Worm (Caenorhabditis elegans) whole organism, L3 larva: ENCODE results near the gene gst-42.

Experiments
- R02D3.7 ChIP-seq: fragments of 150-350 bp; optimal IDR thresholded peaks from 2 replicates; lab custom pipeline; 2014; ENCODE audit warnings: missing biosample characterization, missing genetic modification characterization
- ZK546.5 ChIP-seq: sonication (generic microtip); optimal IDR thresholded peaks from 2 replicates; lab custom pipeline; 2017; ENCODE audit warnings: missing biosample characterization, missing genetic modification characterization
- aly-2 ChIP-seq: fragments of 150-350 bp; optimal IDR thresholded peaks from 2 replicates; lab custom pipeline; 2014; ENCODE audit warnings: missing biosample characterization, missing genetic modification characterization
- ama-1 ChIP-seq: fragments of 150-350 bp; optimal IDR thresholded peaks from 2 replicates; lab custom pipeline; 2018
- ceh-16 ChIP-seq: sonication (generic microtip); optimal IDR thresholded peaks from 2 replicates; lab custom pipeline; 2017; ENCODE audit warnings: missing biosample characterization, missing genetic modification characterization
- ceh-28 ChIP-seq: fragments of 150-350 bp; optimal IDR thresholded peaks from 2 replicates; lab custom pipeline; 2014; ENCODE audit warnings: missing biosample characterization, missing genetic modification reagents, missing genetic modification characterization
- ceh-82 ChIP-seq: fragments of 150-350 bp; optimal IDR thresholded peaks from 2 replicates; lab custom pipeline; 2014; ENCODE audit warnings: missing biosample characterization, missing genetic modification characterization
- ceh-9 ChIP-seq: sonication (generic microtip); optimal IDR thresholded peaks from 2 replicates; lab custom pipeline; 2018; ENCODE audit warnings: missing biosample characterization, missing genetic modification characterization
- daf-12 ChIP-seq: fragments of 150-350 bp; optimal IDR thresholded peaks from 2 replicates; lab custom pipeline; 2014; ENCODE audit warnings: missing biosample characterization, missing genetic modification reagents, missing genetic modification characterization
- egl-27 ChIP-seq: sonication (generic microtip); optimal IDR thresholded peaks from 4 replicates; lab custom pipeline; 2017; ENCODE audit warnings: missing biosample characterization, missing genetic modification reagents, missing genetic modification characterization
- egl-5 ChIP-seq: fragments of 150-350 bp; optimal IDR thresholded peaks from 2 replicates; lab custom pipeline; 2017; ENCODE audit warnings: missing biosample characterization, missing genetic modification reagents, missing genetic modification characterization, inconsistent platforms
- elt-1 ChIP-seq: fragments of 150-350 bp; optimal IDR thresholded peaks from 2 replicates; lab custom pipeline; 2014; ENCODE audit warnings: missing biosample characterization, missing genetic modification characterization
- elt-2 ChIP-seq: sonication (generic microtip); optimal IDR thresholded peaks from 2 replicates; lab custom pipeline; 2016; ENCODE audit warnings: missing genetic modification reagents, mild to moderate bottlenecking, missing genetic modification characterization, missing compliant biosample characterization
- elt-3 ChIP-seq, 3 experiments: fragments of 150-350 bp in 1 of 3; sonication (generic microtip) in 2 of 3; optimal IDR thresholded peaks; 2 replicates in 2 of 3; 4 replicates in 1 of 3; lab custom pipeline; 2014 to 2017; ENCODE audit warnings: missing biosample characterization in 3 of 3, missing genetic modification characterization in 3 of 3
- eor-1 ChIP-seq, 2 experiments: fragments of 150-350 bp; optimal IDR thresholded peaks; 2 replicates each; lab custom pipeline; 2014 to 2018; ENCODE audit warnings: missing biosample characterization in 2 of 2, missing genetic modification characterization in 2 of 2
- fkh-10 ChIP-seq: sonication (generic microtip); optimal IDR thresholded peaks from 2 replicates; lab custom pipeline; 2017; ENCODE audit warnings: missing biosample characterization, missing genetic modification reagents, missing genetic modification characterization
- fkh-2 ChIP-seq: fragments of 150-350 bp; optimal IDR thresholded peaks from 2 replicates; lab custom pipeline; 2014; ENCODE audit warnings: missing biosample characterization, missing genetic modification reagents, missing genetic modification characterization
- fos-1 ChIP-seq: fragments of 150-350 bp; optimal IDR thresholded peaks from 2 replicates; lab custom pipeline; 2014; ENCODE audit warnings: missing biosample characterization, missing genetic modification characterization
- hmg-11 ChIP-seq: sonication (generic microtip); optimal IDR thresholded peaks from 2 replicates; lab custom pipeline; 2016; ENCODE audit warnings: missing genetic modification characterization, missing compliant biosample characterization
- jun-1 ChIP-seq: fragments of 150-350 bp; optimal IDR thresholded peaks from 2 replicates; lab custom pipeline; 2014; ENCODE audit warnings: missing biosample characterization, missing genetic modification reagents, missing genetic modification characterization
- lin-39 ChIP-seq: fragments of 150-350 bp; optimal IDR thresholded peaks from 2 replicates; lab custom pipeline; 2018; ENCODE audit warnings: missing biosample characterization, missing genetic modification reagents, missing genetic modification characterization
- lsy-12 ChIP-seq: sonication (generic microtip); optimal IDR thresholded peaks from 2 replicates; lab custom pipeline; 2016; ENCODE audit warnings: mild to moderate bottlenecking, missing genetic modification characterization, missing compliant biosample characterization
- mdl-1 ChIP-seq: fragments of 150-350 bp; optimal IDR thresholded peaks from 2 replicates; lab custom pipeline; 2014; ENCODE audit warnings: missing biosample characterization, missing genetic modification characterization
- mml-1 ChIP-seq: fragments of 150-350 bp; sonication (generic microtip); optimal IDR thresholded peaks from 3 replicates; lab custom pipeline; 2014; ENCODE audit warnings: missing biosample characterization, missing genetic modification characterization
- nfya-1 ChIP-seq: sonication (generic microtip); optimal IDR thresholded peaks from 2 replicates; lab custom pipeline; 2017; ENCODE audit warnings: missing genetic modification characterization, mild to moderate bottlenecking, missing compliant biosample characterization, antibody characterized with exemption, moderate library complexity; ENCODE audit not compliant: insufficient read depth
- nhr-11 ChIP-seq: fragments of 150-350 bp; optimal IDR thresholded peaks from 2 replicates; lab custom pipeline; 2014; ENCODE audit warnings: missing biosample characterization, missing genetic modification characterization
- nhr-12 ChIP-seq: fragments of 150-350 bp; optimal IDR thresholded peaks from 2 replicates; lab custom pipeline; 2014; ENCODE audit warnings: missing biosample characterization, missing genetic modification characterization
- nhr-23 ChIP-seq: fragments of 150-350 bp; optimal IDR thresholded peaks from 2 replicates; lab custom pipeline; 2014; ENCODE audit warnings: missing biosample characterization, missing genetic modification reagents, missing genetic modification characterization
- nhr-237 ChIP-seq: fragments of 150-350 bp; optimal IDR thresholded peaks from 2 replicates; lab custom pipeline; 2014; ENCODE audit warnings: missing biosample characterization, missing genetic modification characterization
- nhr-25 ChIP-seq: sonication (generic microtip); optimal IDR thresholded peaks from 2 replicates; lab custom pipeline; 2017; ENCODE audit warnings: missing biosample characterization, missing genetic modification characterization
- nhr-28 ChIP-seq: fragments of 150-350 bp; optimal IDR thresholded peaks from 2 replicates; lab custom pipeline; 2014; ENCODE audit warnings: missing biosample characterization, missing genetic modification characterization
- nhr-43 ChIP-seq: sonication (generic microtip); optimal IDR thresholded peaks from 2 replicates; lab custom pipeline; 2016; ENCODE audit warnings: mild to moderate bottlenecking, missing genetic modification characterization, missing compliant biosample characterization; ENCODE audit not compliant: poor library complexity, severe bottlenecking
- nhr-67 ChIP-seq: fragments of 150-350 bp; optimal IDR thresholded peaks from 2 replicates; lab custom pipeline; 2014; ENCODE audit warnings: missing biosample characterization, missing genetic modification characterization
- nhr-76 ChIP-seq: fragments of 150-350 bp; sonication (generic microtip); optimal IDR thresholded peaks from 5 replicates; lab custom pipeline; 2014; ENCODE audit warnings: missing biosample characterization, missing genetic modification characterization
- nhr-77 ChIP-seq: fragments of 150-350 bp; optimal IDR thresholded peaks from 2 replicates; lab custom pipeline; 2014; ENCODE audit warnings: missing biosample characterization, missing genetic modification characterization
- pha-4 ChIP-seq: fragments of 150-350 bp; optimal IDR thresholded peaks from 2 replicates; lab custom pipeline; 2014; ENCODE audit warnings: missing biosample characterization, missing genetic modification reagents, missing genetic modification characterization
- pqm-1 ChIP-seq: fragments of 150-350 bp; optimal IDR thresholded peaks from 2 replicates; lab custom pipeline; 2017; ENCODE audit warnings: missing biosample characterization, missing genetic modification characterization, inconsistent platforms
- sea-2 ChIP-seq: fragments of 150-350 bp; sonication (generic microtip); optimal IDR thresholded peaks from 4 replicates; lab custom pipeline; 2014; ENCODE audit warnings: missing biosample characterization, missing genetic modification reagents, missing genetic modification characterization
- skn-1 ChIP-seq: fragments of 150-350 bp; optimal IDR thresholded peaks from 2 replicates; lab custom pipeline; 2014; ENCODE audit warnings: missing biosample characterization, missing genetic modification characterization
- snpc-4 ChIP-seq: fragments of 150-350 bp; optimal IDR thresholded peaks from 2 replicates; lab custom pipeline; 2014; ENCODE audit warnings: missing biosample characterization, missing genetic modification characterization
- tbx-2 ChIP-seq: sonication (generic microtip); optimal IDR thresholded peaks from 2 replicates; lab custom pipeline; 2016; ENCODE audit warnings: mild to moderate bottlenecking, missing genetic modification characterization, missing compliant biosample characterization
- unc-39 ChIP-seq: sonication (generic microtip); optimal IDR thresholded peaks from 4 replicates; lab custom pipeline; 2017; ENCODE audit warnings: missing biosample characterization, missing genetic modification characterization
- unc-62 ChIP-seq: fragments of 150-350 bp; sonication (generic microtip); optimal IDR thresholded peaks from 4 replicates; lab custom pipeline; 2014; ENCODE audit warnings: missing biosample characterization, missing genetic modification reagents, missing genetic modification characterization
- zag-1 ChIP-seq: fragments of 150-350 bp; optimal IDR thresholded peaks from 2 replicates; lab custom pipeline; 2014; ENCODE audit warnings: missing biosample characterization, missing genetic modification characterization
- ztf-11 ChIP-seq: fragments of 150-350 bp; optimal IDR thresholded peaks from 2 replicates; lab custom pipeline; 2014; ENCODE audit warnings: missing biosample characterization, missing genetic modification characterization
- ztf-4 ChIP-seq: fragments of 150-350 bp; optimal IDR thresholded peaks from 2 replicates; lab custom pipeline; 2014; ENCODE audit warnings: missing biosample characterization, missing genetic modification characterization

The gst-42 gene

DNA sequence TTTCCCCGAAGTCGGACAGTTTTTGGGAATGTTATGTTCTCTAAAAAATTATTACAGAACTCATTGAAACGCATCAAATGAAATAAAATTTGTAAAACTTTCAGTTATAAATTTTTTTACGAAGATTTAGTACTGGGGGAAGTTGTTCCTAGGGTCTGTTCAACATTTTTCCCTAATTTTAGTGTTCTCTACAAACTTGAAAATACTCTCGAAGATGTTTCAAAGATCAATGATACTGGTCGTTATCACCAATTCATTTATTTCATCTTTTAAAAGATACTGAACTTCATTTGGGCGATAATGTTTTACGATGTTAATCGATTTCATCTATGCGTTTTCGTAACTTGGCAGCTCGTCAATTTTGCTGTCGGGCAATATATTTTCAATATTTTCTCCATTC, 25.5 kb downstream of the gst-42 start, which contains the start of gene C44C10.3:
C44C10.3 (plus strand) TSS at position 301 of the 400 bp plus-strand sequence.
- TF ChIP-seq ceh-82 (no peak), nhr-77 (tag; lab: Kevin White, UChicago) (no peak), unc-39 (tag; lab: Kevin White, UChicago) (no peak)

DNA sequence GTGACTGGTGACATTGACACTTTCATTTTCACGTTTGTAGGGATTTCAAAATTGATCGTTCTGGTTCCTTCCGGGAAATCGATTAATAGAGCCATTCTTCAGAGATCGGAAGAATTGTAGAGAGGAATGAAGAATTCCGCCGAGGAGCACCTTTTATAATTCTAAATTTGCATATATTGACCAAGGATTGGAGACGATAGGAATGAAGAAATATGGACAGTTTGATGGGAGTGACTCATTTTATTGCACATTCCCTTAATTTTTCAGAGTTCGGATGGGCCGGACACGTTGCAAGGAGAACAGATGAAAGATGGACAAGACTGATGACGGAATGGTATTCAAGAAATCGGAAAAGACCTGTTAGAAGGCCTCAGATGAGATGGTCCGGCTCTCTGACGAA, 27.5 kb downstream of the gst-42 start, which contains the start of gene C44C10.15:
C44C10.15 (minus strand) TSS at position 101 of the 400 bp plus-strand sequence.
- TF ChIP-seq ama-1 (no peak), ztf-11 (no peak), elt-3 (tag; optimal IDR thresholded peaks at IDR 0.05; lab: Kevin White, UChicago) (no peak), hmg-11 (tag; lab: Kevin White, UChicago) (no peak), eor-1 (tag; optimal IDR thresholded peaks at IDR 0.05; lab: Kevin White, UChicago) (no peak), nhr-43 (tag; lab: Kevin White, UChicago) (no peak), unc-39 (tag; lab: Kevin White, UChicago) (no peak), mml-1 (tag; lab: Kevin White, UChicago) (no peak), unc-62 (GFP tag; lab: Kevin White, UChicago) (no peak), nhr-67 (no peak), lin-39 (tag; lab: Kevin White, UChicago) (no peak)

DNA sequence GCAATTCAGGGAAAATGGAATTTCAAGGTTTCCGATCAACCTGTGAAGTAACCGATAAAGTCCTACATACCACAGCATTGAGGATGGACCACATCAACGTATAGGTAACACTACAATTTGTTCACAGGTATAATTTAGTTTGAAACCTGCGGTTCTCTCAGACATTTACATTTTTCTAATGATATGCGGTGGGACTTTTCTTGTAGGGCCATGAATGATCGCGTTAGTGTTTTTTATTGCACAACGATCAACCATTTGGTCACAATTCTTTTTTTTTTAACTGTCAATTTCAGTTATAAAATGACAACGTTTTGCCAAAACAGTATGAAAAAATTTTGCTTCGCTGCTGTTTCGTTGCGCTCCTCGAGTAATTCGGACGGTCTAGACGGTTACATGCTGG, 31.0 kb downstream of the gst-42 start, which contains the start of gene C44C10.12:
C44C10.12 (plus strand) TSS at position 301 of the 400 bp plus-strand sequence.
- no peak for TF ChIP-seq pha-4
- TF ChIP-seq nhr-12 (tag; lab: Kevin White, UChicago): no peak
- TF ChIP-seq, all 47 proteins: peak for 0

DNA sequence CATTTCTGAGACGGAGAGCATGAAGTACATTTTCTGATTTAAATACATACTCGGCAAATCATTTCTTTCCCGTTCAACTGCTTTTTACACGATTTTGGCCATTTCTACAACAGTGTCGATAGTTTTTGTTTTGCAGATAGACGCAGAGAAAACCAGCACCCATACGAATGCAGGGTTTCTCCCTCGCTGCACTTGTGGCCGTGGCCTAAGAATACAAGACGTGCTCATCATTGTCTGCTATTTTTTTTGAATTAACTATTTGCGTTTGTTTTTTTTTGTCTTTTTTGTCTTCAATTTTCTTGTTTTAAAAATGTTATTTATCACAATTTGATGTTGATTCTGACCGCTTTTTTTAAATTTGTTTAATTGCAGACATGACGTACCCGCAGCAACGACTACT, 34.6 kb downstream of the gst-42 start, which contains the start of gene smcl-1:
smcl-1 (plus strand) TSS at position 373 of the 400 bp plus-strand sequence.
- TF ChIP-seq nhr-76 (tag; lab: Kevin White, UChicago) (no peak), eor-1 (tag; optimal IDR thresholded peaks at IDR 0.05; lab: Kevin White, UChicago) (no peak), nhr-28 (tag; lab: Kevin White, UChicago) (no peak), lin-39 (tag; lab: Kevin White, UChicago) (no peak), nfya-1 (tag; lab: Kevin White, UChicago) (no peak), hmg-11 (tag; lab: Kevin White, UChicago) (no peak), mml-1 (tag; lab: Kevin White, UChicago) (no peak), pha-4 (peak; percentile 78), fkh-2 (tag; lab: Kevin White, UChicago) (no peak), elt-1 (tag; lab: Kevin White, UChicago) (no peak), zag-1 (tag; lab: Kevin White, UChicago) (no peak), daf-12 (tag; lab: Kevin White, UChicago) (no peak), tbx-2 (tag; lab: Kevin White, UChicago) (no peak), nhr-11 (tag; lab: Kevin White, UChicago) (no peak), ama-1 (no peak), ceh-28 (no peak), egl-5 (tag; lab: Kevin White, UChicago) (peak; percentile 54), fkh-10 (no peak), nhr-43 (tag; lab: Kevin White, UChicago) (peak; percentile 8), nhr-237 (no peak), nhr-25 (tag; lab: Kevin White, UChicago) (peak; percentile 31), ztf-4 (tag; lab: Kevin White, UChicago) (no peak), jun-1 (tag; lab: Kevin White, UChicago) (no peak), nhr-67 (no peak), ceh-9 (no peak), unc-39 (tag; lab: Kevin White, UChicago) (no peak), nhr-23 (tag; lab: Kevin White, UChicago) (no peak), egl-27 (tag; lab: Kevin White, UChicago) (no peak), nhr-12 (tag; lab: Kevin White, UChicago) (no peak), ceh-82 (no peak), mdl-1 (tag; lab: Kevin White, UChicago) (no peak), snpc-4 (tag; lab: Kevin White, UChicago) (peak; percentile 57), pqm-1 (tag; lab: Kevin White, UChicago) (no peak), ceh-16 (tag; lab: Kevin White, UChicago) (no peak), sea-2 (GFP tag; lab: Kevin White, UChicago) (no peak), ZK546.5 (tag; lab: Kevin White, UChicago) (no peak), unc-62 (GFP tag; lab: Kevin White, UChicago) (no peak), ztf-11 (no peak), skn-1 (tag; lab: Kevin White, UChicago) (no peak), elt-3 (tag; optimal IDR thresholded peaks at IDR 0.05; lab: Kevin White, UChicago) (no peak), fos-1 (no peak), R02D3.7 (tag; lab: Kevin White, UChicago) (no peak), aly-2 (tag; lab: Kevin White, UChicago) (no peak), lsy-12 (tag; lab: Kevin White, UChicago) (no peak), nhr-77 (tag; lab: Kevin White, UChicago) (no peak), elt-2 (tag; lab: Kevin White, UChicago) (peak; percentile 28)
